Worm (Caenorhabditis elegans): Measurements from ENCODE around the gene F36F12.1.

DNA sequence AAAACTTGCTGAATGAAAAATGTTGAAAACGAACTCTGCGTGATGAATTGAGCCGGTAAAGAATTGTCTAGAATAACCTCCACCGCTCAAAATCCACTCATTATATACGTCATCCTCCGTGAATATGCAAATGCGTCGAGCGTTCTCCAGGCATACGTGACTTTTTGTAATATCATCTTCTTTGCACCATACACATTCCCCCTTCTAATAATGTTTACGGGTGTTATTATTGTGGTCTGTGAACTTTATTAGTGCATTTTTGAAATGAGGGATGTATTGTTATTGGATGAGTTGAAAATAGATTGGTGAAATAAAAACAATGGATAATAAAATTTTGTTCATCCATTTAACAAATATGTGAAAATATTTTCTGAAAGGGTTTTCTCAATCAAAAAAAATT is 36.9 kb upstream of the F36F12.1 start, which contains the start of gene F22F7.7:
- TF ChIP-seq nhr-21 (tag; optimal IDR thresholded peaks at IDR 0.05), result no peak
- no peak for TF ChIP-seq ama-1 (optimal IDR thresholded peaks at IDR 0.05)
- TF ChIP-seq aly-2 (tag; optimal IDR thresholded peaks at IDR 0.05), result no peak
- no peak for TF ChIP-seq F13H6.1 (tag; optimal IDR thresholded peaks at IDR 0.05)
- TF ChIP-seq lin-13 (GFP tag; optimal IDR thresholded peaks at IDR 0.05), result no peak
- no peak for TF ChIP-seq snpc-4 (tag; optimal IDR thresholded peaks at IDR 0.05)
- no peak for TF ChIP-seq ZK546.5 (tag; optimal IDR thresholded peaks at IDR 0.05)
- TF ChIP-seq sem-4 (tag; optimal IDR thresholded peaks at IDR 0.05), result no peak
- TF ChIP-seq lin-39 (tag; optimal IDR thresholded peaks at IDR 0.05), result no peak
- no peak for TF ChIP-seq ztf-11 (tag; optimal IDR thresholded peaks at IDR 0.05)
- no peak for TF ChIP-seq ztf-4 (tag; optimal IDR thresholded peaks at IDR 0.05)
